Worm (Caenorhabditis elegans) whole organism, young adult: ENCODE measurements around the gene mlp-1.
A peak's percentile ranks its signal among the peaks of the same experiment; 100 is the strongest.

Experiments
- C17E4.6 ChIP-seq: fragments of 200-800 bp; sonication (Bioruptor generic); IDR thresholded peaks from 2 replicates; pipeline ENCODE4 v1.3.6; 2022; ENCODE audit warnings: missing genetic modification reagents, missing genetic modification characterization, missing compliant biosample characterization
- D2030.7 ChIP-seq: fragments of 200-800 bp; sonication (Bioruptor generic); IDR thresholded peaks from 2 replicates; pipeline ENCODE4 v1.3.6; 2022; ENCODE audit warnings: missing genetic modification reagents, missing genetic modification characterization, missing compliant biosample characterization
- F37B4.10 ChIP-seq: fragments of 200-800 bp; sonication (Bioruptor generic); IDR thresholded peaks from 2 replicates; pipeline ENCODE4 v1.3.6; 2022; ENCODE audit warnings: missing genetic modification characterization, missing compliant biosample characterization
- F39B2.1 ChIP-seq: fragments of 200-800 bp; sonication (Bioruptor generic); IDR thresholded peaks from 2 replicates; pipeline ENCODE4 v1.3.6; 2022; ENCODE audit warnings: missing genetic modification reagents, missing genetic modification characterization, missing compliant biosample characterization
- K11D2.4 ChIP-seq: fragments of 200-800 bp; sonication (Bioruptor generic); IDR thresholded peaks from 2 replicates; pipeline ENCODE4 v1.3.6; 2022; ENCODE audit warnings: missing genetic modification reagents, missing genetic modification characterization, missing compliant biosample characterization
- K12H6.12 ChIP-seq: fragments of 200-800 bp; sonication (Bioruptor generic); optimal IDR thresholded peaks from 2 replicates; lab custom pipeline; 2018; ENCODE audit warnings: mild to moderate bottlenecking, missing genetic modification characterization, missing compliant biosample characterization
- Y53F4B.3 ChIP-seq: fragments of 200-800 bp; sonication (Bioruptor generic); IDR thresholded peaks from 2 replicates; pipeline ENCODE4 v1.3.6; 2022; ENCODE audit warnings: missing genetic modification reagents, missing genetic modification characterization, missing compliant biosample characterization
- Y67H2A.10 ChIP-seq: fragments of 200-800 bp; sonication (Bioruptor generic); conservative IDR thresholded peaks from 2 replicates; pipeline ENCODE4 v1.3.6; 2022; ENCODE audit warnings: missing genetic modification reagents, missing genetic modification characterization, missing compliant biosample characterization
- Y95B8A.8 ChIP-seq: fragments of 200-800 bp; sonication (Bioruptor generic); IDR thresholded peaks from 2 replicates; pipeline ENCODE4 v1.3.6; 2022; ENCODE audit warnings: missing genetic modification reagents, missing genetic modification characterization, missing compliant biosample characterization
- aptf-2 ChIP-seq: fragments of 200-800 bp; sonication (Bioruptor generic); conservative IDR thresholded peaks from 2 replicates; pipeline ENCODE4 v1.3.6; 2022; ENCODE audit warnings: missing genetic modification reagents, missing genetic modification characterization, missing compliant biosample characterization
- attf-3 ChIP-seq: fragments of 200-800 bp; sonication (Bioruptor generic); conservative IDR thresholded peaks from 2 replicates; pipeline ENCODE4 v1.3.6; 2022; ENCODE audit warnings: missing genetic modification reagents, missing genetic modification characterization, missing compliant biosample characterization
- attf-5 ChIP-seq: fragments of 200-800 bp; sonication (Bioruptor generic); optimal IDR thresholded peaks from 2 replicates; lab custom pipeline; 2018; ENCODE audit warnings: mild to moderate bottlenecking, missing genetic modification characterization, missing compliant biosample characterization
- bed-1 ChIP-seq: fragments of 200-800 bp; sonication (Bioruptor generic); IDR thresholded peaks from 2 replicates; pipeline ENCODE4 v1.3.6; 2022; ENCODE audit warnings: missing genetic modification reagents, missing genetic modification characterization, missing compliant biosample characterization
- ccch-3 ChIP-seq: fragments of 200-800 bp; sonication (Bioruptor generic); optimal IDR thresholded peaks from 2 replicates; lab custom pipeline; 2018; ENCODE audit warnings: mild to moderate bottlenecking, missing genetic modification characterization, missing compliant biosample characterization
- chd-7 ChIP-seq: sonication (generic microtip); optimal IDR thresholded peaks from 2 replicates; lab custom pipeline; 2016; ENCODE audit warnings: mild to moderate bottlenecking, missing genetic modification characterization, moderate library complexity, missing compliant biosample characterization
- dpl-1 ChIP-seq: fragments of 150-350 bp; optimal IDR thresholded peaks from 2 replicates; lab custom pipeline; 2014; ENCODE audit warnings: missing biosample characterization, missing genetic modification reagents, missing genetic modification characterization
- ekl-4 ChIP-seq: fragments of 200-800 bp; sonication (Bioruptor generic); IDR thresholded peaks from 2 replicates; pipeline ENCODE4 v1.3.6; 2022; ENCODE audit warnings: missing genetic modification reagents, missing genetic modification characterization, missing compliant biosample characterization
- fkh-3 ChIP-seq: sonication (generic microtip); optimal IDR thresholded peaks from 2 replicates; lab custom pipeline; 2016; ENCODE audit warnings: mild to moderate bottlenecking, missing genetic modification characterization, missing compliant biosample characterization
- hlh-26 ChIP-seq: fragments of 200-800 bp; sonication (Bioruptor generic); conservative IDR thresholded peaks from 2 replicates; pipeline ENCODE4 v1.3.6; 2022; ENCODE audit warnings: missing genetic modification reagents, missing genetic modification characterization, missing compliant biosample characterization
- hmg-20 ChIP-seq: fragments of 200-800 bp; sonication (Bioruptor generic); IDR thresholded peaks from 2 replicates; pipeline ENCODE4 v1.3.6; 2022; ENCODE audit warnings: missing genetic modification reagents, missing genetic modification characterization, missing compliant biosample characterization
- lin-35 ChIP-seq, 3 experiments: fragments of 150-350 bp in 2 of 3; sonication (generic microtip) in 1 of 3; optimal IDR thresholded peaks; 2 replicates each; lab custom pipeline; 2014 to 2018; ENCODE audit warnings: missing biosample characterization in 3 of 3, missing genetic modification characterization in 3 of 3, missing genetic modification reagents in 3 of 3
- lir-1 ChIP-seq: fragments of 200-800 bp; sonication (Bioruptor generic); conservative IDR thresholded peaks from 2 replicates; pipeline ENCODE4 v1.3.6; 2022; ENCODE audit warnings: missing genetic modification reagents, missing genetic modification characterization, missing compliant biosample characterization
- lsy-27 ChIP-seq: sonication (generic microtip); optimal IDR thresholded peaks from 2 replicates; lab custom pipeline; 2017; ENCODE audit warnings: missing genetic modification characterization, mild to moderate bottlenecking, missing compliant biosample characterization, antibody characterized with exemption, missing genotype, borderline replicate concordance; ENCODE audit not compliant: insufficient read depth
- madf-8 ChIP-seq: fragments of 200-800 bp; sonication (Bioruptor generic); conservative IDR thresholded peaks from 2 replicates; pipeline ENCODE4 v1.3.6; 2022; ENCODE audit warnings: missing genetic modification reagents, missing genetic modification characterization, missing compliant biosample characterization
- mcd-1 ChIP-seq: fragments of 200-800 bp; sonication (Bioruptor generic); IDR thresholded peaks from 2 replicates; pipeline ENCODE4 v1.3.6; 2022; ENCODE audit warnings: missing genetic modification reagents, missing genetic modification characterization, missing compliant biosample characterization
- mel-28 ChIP-seq: sonication (generic microtip); optimal IDR thresholded peaks from 2 replicates; lab custom pipeline; 2016; ENCODE audit warnings: borderline replicate concordance, mild to moderate bottlenecking, missing genetic modification characterization, missing compliant biosample characterization
- mes-4 ChIP-seq: sonication (generic microtip); optimal IDR thresholded peaks from 2 replicates; lab custom pipeline; 2016; ENCODE audit warnings: missing genotype, missing genetic modification characterization, missing compliant biosample characterization
- mxl-1 ChIP-seq: sonication (generic microtip); optimal IDR thresholded peaks from 2 replicates; lab custom pipeline; 2016; ENCODE audit warnings: missing genetic modification characterization, missing compliant biosample characterization
- nfya-1 ChIP-seq: sonication (generic microtip); optimal IDR thresholded peaks from 2 replicates; lab custom pipeline; 2017; ENCODE audit warnings: antibody characterized with exemption, missing compliant biosample characterization, missing genetic modification characterization, borderline replicate concordance; ENCODE audit not compliant: insufficient read depth
- nfyb-1 ChIP-seq: fragments of 200-800 bp; sonication (Bioruptor generic); IDR thresholded peaks from 2 replicates; pipeline ENCODE4 v1.3.6; 2022; ENCODE audit warnings: missing genetic modification reagents, missing genetic modification characterization, missing compliant biosample characterization
- nhr-120 ChIP-seq: fragments of 200-800 bp; sonication (Bioruptor generic); IDR thresholded peaks from 2 replicates; pipeline ENCODE4 v1.3.6; 2022; ENCODE audit warnings: missing genetic modification characterization, missing compliant biosample characterization
- nhr-179 ChIP-seq: sonication (generic microtip); optimal IDR thresholded peaks from 2 replicates; lab custom pipeline; 2016; ENCODE audit warnings: mild to moderate bottlenecking, missing genetic modification characterization, missing compliant biosample characterization
- nhr-80 ChIP-seq: sonication (generic microtip); optimal IDR thresholded peaks from 2 replicates; lab custom pipeline; 2016; ENCODE audit warnings: missing genetic modification characterization, missing compliant biosample characterization
- nhr-90 ChIP-seq: sonication (generic microtip); optimal IDR thresholded peaks from 2 replicates; lab custom pipeline; 2016; ENCODE audit warnings: missing genotype, mild to moderate bottlenecking, missing genetic modification characterization, missing compliant biosample characterization
- pbrm-1 ChIP-seq: fragments of 200-800 bp; sonication (Bioruptor generic); IDR thresholded peaks from 2 replicates; pipeline ENCODE4 v1.3.6; 2022; ENCODE audit warnings: missing genetic modification reagents, missing genetic modification characterization, missing compliant biosample characterization
- pha-4 ChIP-seq: fragments of 150-350 bp; sonication (generic microtip); optimal IDR thresholded peaks from 2 replicates; lab custom pipeline; 2014; ENCODE audit warnings: missing biosample characterization, missing genetic modification reagents, missing genetic modification characterization
- rcor-1 ChIP-seq: fragments of 200-800 bp; sonication (Bioruptor generic); IDR thresholded peaks from 2 replicates; pipeline ENCODE4 v1.3.6; 2022; ENCODE audit warnings: missing genetic modification reagents, missing genetic modification characterization, missing compliant biosample characterization
- repo-1 ChIP-seq: sonication (generic microtip); optimal IDR thresholded peaks from 2 replicates; lab custom pipeline; 2017; ENCODE audit warnings: mild to moderate bottlenecking, missing genetic modification characterization, missing compliant biosample characterization
- sea-2 ChIP-seq: fragments of 200-800 bp; sonication (Bioruptor generic); IDR thresholded peaks from 2 replicates; pipeline ENCODE4 v1.3.6; 2022; ENCODE audit warnings: missing genetic modification characterization, missing compliant biosample characterization
- somi-1 ChIP-seq: fragments of 200-800 bp; sonication (Bioruptor generic); optimal IDR thresholded peaks from 2 replicates; lab custom pipeline; 2018; ENCODE audit warnings: mild to moderate bottlenecking, missing genetic modification characterization, missing compliant biosample characterization
- tbx-9 ChIP-seq: sonication (generic microtip); optimal IDR thresholded peaks from 2 replicates; lab custom pipeline; 2016; ENCODE audit warnings: borderline replicate concordance, missing genetic modification characterization, inconsistent platforms, missing compliant biosample characterization
- tlf-1 ChIP-seq: fragments of 200-800 bp; sonication (Bioruptor generic); optimal IDR thresholded peaks from 2 replicates; lab custom pipeline; 2018; ENCODE audit warnings: mild to moderate bottlenecking, missing genetic modification characterization, missing compliant biosample characterization
- zfh-2 ChIP-seq: fragments of 200-800 bp; sonication (Bioruptor generic); conservative IDR thresholded peaks from 2 replicates; pipeline ENCODE4 v1.3.6; 2022; ENCODE audit warnings: missing genetic modification reagents, missing genetic modification characterization, missing compliant biosample characterization
- zim-3 ChIP-seq: sonication (generic microtip); optimal IDR thresholded peaks from 2 replicates; lab custom pipeline; 2017; ENCODE audit warnings: mild to moderate bottlenecking, missing genetic modification characterization, moderate library complexity, missing compliant biosample characterization
- ztf-26 ChIP-seq: sonication (generic microtip); optimal IDR thresholded peaks from 2 replicates; lab custom pipeline; 2017; ENCODE audit warnings: missing genetic modification characterization, missing compliant biosample characterization
- ztf-28 ChIP-seq: fragments of 200-800 bp; sonication (Bioruptor generic); IDR thresholded peaks from 2 replicates; pipeline ENCODE4 v1.3.6; 2022; ENCODE audit warnings: missing genetic modification reagents, missing genetic modification characterization, missing compliant biosample characterization

Gene mlp-1

DNA sequence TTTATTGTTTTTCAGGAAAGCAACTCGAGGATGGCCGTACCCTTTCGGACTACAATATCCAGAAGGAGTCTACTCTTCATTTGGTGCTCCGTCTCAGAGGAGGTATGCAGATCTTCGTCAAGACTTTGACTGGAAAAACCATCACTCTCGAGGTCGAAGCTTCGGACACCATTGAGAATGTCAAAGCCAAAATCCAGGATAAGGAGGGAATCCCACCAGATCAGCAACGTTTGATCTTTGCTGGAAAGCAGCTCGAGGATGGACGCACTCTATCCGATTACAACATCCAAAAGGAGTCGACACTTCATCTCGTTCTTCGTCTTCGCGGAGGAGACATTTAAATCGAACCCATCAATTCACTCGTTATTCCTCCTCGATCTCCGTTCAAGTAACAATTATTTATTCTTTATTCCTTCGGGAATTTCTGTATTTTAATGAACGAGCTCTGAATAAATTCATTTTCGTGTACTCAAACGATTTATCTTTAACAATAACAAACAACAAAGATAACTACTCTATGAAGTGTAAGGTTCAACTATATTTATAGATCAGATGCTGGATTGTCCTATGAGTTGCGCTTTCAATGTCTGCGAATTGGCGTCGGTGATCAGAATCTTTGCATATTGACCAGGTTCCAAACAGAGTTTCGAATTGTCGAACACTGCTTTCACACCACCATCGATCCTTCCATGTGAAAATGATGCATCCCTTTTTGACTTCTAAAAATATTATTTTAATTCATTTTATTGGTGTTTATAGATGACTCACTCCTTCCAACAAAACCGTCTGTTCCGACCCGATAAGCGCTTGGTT is 31.3 kb downstream of the mlp-1 start (continued):
- peak; percentile 69 for TF ChIP-seq mel-28 (tag; lab: Kevin White, UChicago)
- peak; percentile 27 for TF ChIP-seq zim-3
- peak; percentile 15 for TF ChIP-seq pbrm-1
- TF ChIP-seq repo-1 (tag; lab: Kevin White, UChicago): peak; percentile 96
- TF ChIP-seq pha-4 (tag; lab: Kevin White, UChicago): peak; percentile 60
- TF ChIP-seq lir-1 (GFP tag; lab: Robert Waterston, UW): no peak
- TF ChIP-seq dpl-1 (GFP tag; lab: Kevin White, UChicago): no peak
- peak; percentile 81 for TF ChIP-seq ekl-4 (GFP tag; lab: Robert Waterston, UW)
- TF ChIP-seq chd-7: no peak
- TF ChIP-seq bed-1: no peak
- peak; percentile 89 for TF ChIP-seq Y95B8A.8
- TF ChIP-seq Y53F4B.3 (GFP tag; lab: Robert Waterston, UW): peak; percentile 33; the same call in 1 of the 2 replicates
- peak; percentile 67; the same call in 1 of the 2 replicates for TF ChIP-seq K11D2.4 (GFP tag; lab: Robert Waterston, UW)
- peak; percentile 3 for TF ChIP-seq fkh-3 (tag; lab: Kevin White, UChicago)
- peak; percentile 86 for TF ChIP-seq nfyb-1 (GFP tag; lab: Robert Waterston, UW)
- peak; percentile 30 for TF ChIP-seq somi-1 (GFP tag; lab: Kevin White, UChicago)
- no peak for TF ChIP-seq aptf-2
- TF ChIP-seq madf-8 (GFP tag; lab: Robert Waterston, UW): no peak; the same call in 1 of the 2 replicates
- no peak for TF ChIP-seq ztf-28 (GFP tag; lab: Robert Waterston, UW)
- no peak for TF ChIP-seq tbx-9
- no peak; the same call in 1 of the 2 replicates for TF ChIP-seq nhr-120 (GFP tag; lab: Robert Waterston, UW)
- peak; percentile 21 for TF ChIP-seq ztf-26 (tag; lab: Kevin White, UChicago)
- no peak for TF ChIP-seq hlh-26
- TF ChIP-seq F39B2.1 (GFP tag; lab: Robert Waterston, UW): 0 out of 2 replicates have a peak, but pooled peaks have one; percentile 4
- TF ChIP-seq lsy-27 (tag; lab: Kevin White, UChicago): no peak
- no peak for TF ChIP-seq ccch-3 (GFP tag; lab: Kevin White, UChicago)
- TF ChIP-seq tlf-1: peak; percentile 84
- no peak for TF ChIP-seq nhr-179 (tag; lab: Kevin White, UChicago)
- TF ChIP-seq attf-3: peak; percentile 40; the same call in 1 of the 2 replicates
- TF ChIP-seq attf-5 (GFP tag; lab: Kevin White, UChicago): peak; percentile 39
- no peak for TF ChIP-seq F37B4.10
- TF ChIP-seq K12H6.12 (tag; lab: Kevin White, UChicago): peak; percentile 22
- peak in 1 of 3 experiments; percentile 78 for TF ChIP-seq lin-35 (GFP tag; optimal IDR thresholded peaks at IDR 0.05; lab: Kevin White, UChicago)
- TF ChIP-seq nhr-80 (tag; lab: Kevin White, UChicago): peak; percentile 17
- TF ChIP-seq mxl-1 (tag; lab: Kevin White, UChicago): peak; percentile 49
- peak; percentile 65 for TF ChIP-seq nhr-90 (tag; lab: Kevin White, UChicago)
- TF ChIP-seq Y67H2A.10: no peak
- 0 out of 2 replicates have a peak, but pooled peaks have one; percentile 30 for TF ChIP-seq hmg-20 (GFP tag; lab: Robert Waterston, UW)
- peak; percentile 56 for TF ChIP-seq mcd-1
- no peak for TF ChIP-seq nfya-1
- TF ChIP-seq D2030.7 (GFP tag; lab: Robert Waterston, UW): 0 out of 2 replicates have a peak, but pooled peaks have one; percentile 14
- peak; percentile 73 for TF ChIP-seq rcor-1 (GFP tag; lab: Robert Waterston, UW)
- TF ChIP-seq zfh-2 (GFP tag; lab: Robert Waterston, UW): no peak
- 0 out of 2 replicates have a peak, but pooled peaks have one; percentile 31 for TF ChIP-seq C17E4.6 (GFP tag; lab: Robert Waterston, UW)
- TF ChIP-seq mes-4 (tag; lab: Kevin White, UChicago): no peak
- no peak for TF ChIP-seq sea-2 (GFP tag; lab: Robert Waterston, UW)
